Worm (Caenorhabditis elegans): ENCODE results near the gene ZK105.12.

ZK105.12 gene

DNA sequence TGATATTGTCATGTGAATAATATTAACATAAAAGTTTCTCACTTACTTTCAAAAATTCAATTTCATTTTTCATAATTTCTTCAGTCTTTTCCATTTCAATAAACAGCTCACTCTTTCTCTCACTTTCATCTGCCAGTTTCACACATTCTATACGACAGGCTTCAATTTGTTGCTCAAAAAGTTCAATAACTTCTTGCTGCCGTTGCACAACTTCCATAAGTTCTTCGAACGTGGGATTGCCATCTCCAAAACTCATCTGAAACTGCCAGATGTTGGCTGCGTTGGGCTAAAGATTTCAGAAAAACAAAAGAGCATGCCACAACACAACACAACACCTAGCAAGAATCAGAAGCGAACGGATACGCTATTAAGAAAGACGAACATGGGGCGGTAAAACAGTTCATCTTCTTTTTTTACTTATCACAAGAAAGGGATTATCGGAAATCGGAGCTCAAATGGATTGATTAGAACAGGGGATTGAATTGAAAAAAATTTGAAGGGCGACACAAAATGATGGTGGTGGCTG lies 17.4 kb upstream of the ZK105.12 start (continued):
- no peak for TF ChIP-seq sea-2 (GFP tag; IDR thresholded peaks at IDR 0.05)
- TF ChIP-seq hrde-1 (tag; optimal IDR thresholded peaks at IDR 0.05; ENCODE audit: borderline replicate concordance), result peak; percentile 38
- peak; percentile 49 for TF ChIP-seq athp-1 (tag; optimal IDR thresholded peaks at IDR 0.05)

ce11 chrV:7730488-7730887 lies 14.6 kb upstream of the ZK105.12 start:
- TF ChIP-seq ekl-4 (GFP tag; IDR thresholded peaks at IDR 0.05) (no peak), sdz-38 (tag; optimal IDR thresholded peaks at IDR 0.05) (no peak), pha-4 (tag; optimal IDR thresholded peaks at IDR 0.05) (no peak), ama-1 (optimal IDR thresholded peaks at IDR 0.05) (no peak), ama-1 (GFP tag; optimal IDR thresholded peaks at IDR 0.05) (peak in 1 of 2 experiments; percentile 50), ztf-28 (GFP tag; IDR thresholded peaks at IDR 0.05) (0 out of 2 replicates have a peak, but pooled peaks have one; percentile 24), ets-4 (GFP tag; optimal IDR thresholded peaks at IDR 0.05) (no peak), xnd-1 (tag; optimal IDR thresholded peaks at IDR 0.05) (no peak), dpff-1 (tag; optimal IDR thresholded peaks at IDR 0.05) (no peak), madf-6 (GFP tag; IDR thresholded peaks at IDR 0.05) (peak; percentile 44; the same call in 1 of the 2 replicates), nhr-80 (tag; optimal IDR thresholded peaks at IDR 0.05) (no peak), F22D6.2 (tag; optimal IDR thresholded peaks at IDR 0.05) (no peak), egl-18 (GFP tag; IDR thresholded peaks at IDR 0.05) (no peak), ceh-100 (GFP tag; IDR thresholded peaks at IDR 0.05) (no peak), hmg-20 (GFP tag; IDR thresholded peaks at IDR 0.05) (no peak), F52B5.7 (tag; optimal IDR thresholded peaks at IDR 0.05) (no peak), chd-7 (tag; optimal IDR thresholded peaks at IDR 0.05) (peak; percentile 32), him-1 (tag; optimal IDR thresholded peaks at IDR 0.05) (peak; percentile 28), mes-4 (tag; optimal IDR thresholded peaks at IDR 0.05) (no peak), C06A6.2 (GFP tag; conservative IDR thresholded peaks at IDR 0.05) (no peak), Y56A3A.18 (GFP tag; IDR thresholded peaks at IDR 0.05) (no peak), F10E7.11 (tag; optimal IDR thresholded peaks at IDR 0.05) (no peak), ceh-58 (GFP tag; IDR thresholded peaks at IDR 0.05) (no peak), B0336.3 (GFP tag; IDR thresholded peaks at IDR 0.05) (0 out of 2 replicates have a peak, but pooled peaks have one; percentile 18), nhr-120 (GFP tag; IDR thresholded peaks at IDR 0.05) (no peak), Y95B8A.8 (GFP tag; IDR thresholded peaks at IDR 0.05) (no peak), repo-1 (tag; optimal IDR thresholded peaks at IDR 0.05) (no peak), K11D2.4 (GFP tag; IDR thresholded peaks at IDR 0.05) (no peak), ceh-27 (GFP tag; optimal IDR thresholded peaks at IDR 0.05) (peak; percentile 22), F57C9.4 (tag; optimal IDR thresholded peaks at IDR 0.05) (no peak), tbp1 (GFP tag; optimal IDR thresholded peaks at IDR 0.05) (peak; percentile 86), B0261.1 (tag; optimal IDR thresholded peaks at IDR 0.05) (peak; percentile 76), unc-62 (GFP tag; optimal IDR thresholded peaks at IDR 0.05) (no peak), D2030.7 (GFP tag; IDR thresholded peaks at IDR 0.05) (peak; percentile 46; the same call in 1 of the 2 replicates), lag-1 (GFP tag; IDR thresholded peaks at IDR 0.05) (no peak), hlh-26 (GFP tag; conservative IDR thresholded peaks at IDR 0.05) (no peak), hrde-1 (tag; optimal IDR thresholded peaks at IDR 0.05; ENCODE audit: borderline replicate concordance) (no peak), attf-3 (GFP tag; conservative IDR thresholded peaks at IDR 0.05) (no peak), mxl-1 (tag; optimal IDR thresholded peaks at IDR 0.05) (no peak), lin-54 (GFP tag; optimal IDR thresholded peaks at IDR 0.05) (peak; percentile 29), ceh-40 (GFP tag; IDR thresholded peaks at IDR 0.05) (no peak), mcd-1 (GFP tag; IDR thresholded peaks at IDR 0.05) (no peak), tlf-1 (GFP tag; optimal IDR thresholded peaks at IDR 0.05) (no peak), madf-10 (tag; optimal IDR thresholded peaks at IDR 0.05) (peak; percentile 0), athp-1 (tag; optimal IDR thresholded peaks at IDR 0.05) (no peak), unc-130 (GFP tag; optimal IDR thresholded peaks at IDR 0.05) (no peak), ztf-18 (tag; optimal IDR thresholded peaks at IDR 0.05) (no peak), rcor-1 (GFP tag; IDR thresholded peaks at IDR 0.05) (0 out of 2 replicates have a peak, but pooled peaks have one; percentile 30)

All from whole organism, young adult.